Worm (Caenorhabditis elegans) whole organism, L1 larva: Measurements from ENCODE around the gene hda-1.

ENCODE experiments used
- elt-3 ChIP-seq, 6 experiments: fragments of 150-350 bp in 1 of 6; sonication (generic microtip); optimal IDR thresholded peaks; 2 replicates each; lab custom pipeline; 2017 to 2018; ENCODE audit warnings: missing biosample characterization in 6 of 6, missing genetic modification characterization in 6 of 6, inconsistent platforms in 1 of 6
- lin-13 ChIP-seq: fragments of 150-350 bp; optimal IDR thresholded peaks from 2 replicates; lab custom pipeline; 2014; ENCODE audit warnings: missing biosample characterization, missing genetic modification reagents, missing genetic modification characterization
- mef-2 ChIP-seq: fragments of 150-350 bp; optimal IDR thresholded peaks from 2 replicates; lab custom pipeline; 2014; ENCODE audit warnings: missing biosample characterization, missing genetic modification characterization
- nhr-47 ChIP-seq: sonication (generic microtip); optimal IDR thresholded peaks from 2 replicates; lab custom pipeline; 2016; ENCODE audit warnings: mild to moderate bottlenecking, missing genetic modification characterization, moderate library complexity, missing compliant biosample characterization
- pqm-1 ChIP-seq: sonication (generic microtip); optimal IDR thresholded peaks from 3 replicates; lab custom pipeline; 2017; ENCODE audit warnings: missing biosample characterization, missing genetic modification characterization
- sptf-1 ChIP-seq: fragments of 150-350 bp; optimal IDR thresholded peaks from 2 replicates; lab custom pipeline; 2014; ENCODE audit warnings: missing biosample characterization, missing genetic modification characterization

DNA sequence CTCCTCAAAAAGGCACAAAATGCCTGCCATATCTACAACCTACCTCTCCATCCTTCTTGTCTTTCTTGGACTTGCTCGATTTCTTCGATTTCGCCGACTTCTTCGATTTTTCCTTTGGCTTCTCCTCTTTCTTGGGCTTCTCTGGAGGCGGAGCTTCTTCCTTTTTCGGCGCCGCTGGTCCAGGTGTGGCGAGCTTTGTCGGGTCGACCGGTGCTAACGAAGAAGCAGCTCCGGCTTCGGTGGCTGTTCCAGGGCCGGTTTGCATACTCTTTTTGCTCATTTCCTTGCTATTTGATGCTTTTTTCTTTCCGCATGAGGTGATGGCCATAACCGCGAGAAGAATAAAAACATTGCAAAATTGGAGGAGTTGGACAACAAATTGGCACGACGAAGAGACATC is 44.7 kb upstream of the hda-1 start:
- TF ChIP-seq sptf-1 (no peak), nhr-47 (tag; lab: Kevin White, UChicago) (no peak), lin-13 (GFP tag; lab: Kevin White, UChicago) (no peak), mef-2 (no peak), pqm-1 (no peak), elt-3 (tag; optimal IDR thresholded peaks at IDR 0.05; lab: Kevin White, UChicago) (no peak)
